Worm (Caenorhabditis elegans): ENCODE data around the gene EGAP5.1.

- no peak for TF ChIP-seq elt-3 (tag; optimal IDR thresholded peaks at IDR 0.05)
- TF ChIP-seq ztf-11 (tag; optimal IDR thresholded peaks at IDR 0.05): no peak
- TF ChIP-seq sptf-1 (tag; optimal IDR thresholded peaks at IDR 0.05): no peak
These were observed 46.0 kb downstream of the EGAP5.1 start for ce11 chrX:5208831-5209230.

Measured in whole organism, mixed stage, embryonic.